Fruit fly (Drosophila melanogaster): ENCODE results near the gene LanA.

Gene LanA

DNA sequence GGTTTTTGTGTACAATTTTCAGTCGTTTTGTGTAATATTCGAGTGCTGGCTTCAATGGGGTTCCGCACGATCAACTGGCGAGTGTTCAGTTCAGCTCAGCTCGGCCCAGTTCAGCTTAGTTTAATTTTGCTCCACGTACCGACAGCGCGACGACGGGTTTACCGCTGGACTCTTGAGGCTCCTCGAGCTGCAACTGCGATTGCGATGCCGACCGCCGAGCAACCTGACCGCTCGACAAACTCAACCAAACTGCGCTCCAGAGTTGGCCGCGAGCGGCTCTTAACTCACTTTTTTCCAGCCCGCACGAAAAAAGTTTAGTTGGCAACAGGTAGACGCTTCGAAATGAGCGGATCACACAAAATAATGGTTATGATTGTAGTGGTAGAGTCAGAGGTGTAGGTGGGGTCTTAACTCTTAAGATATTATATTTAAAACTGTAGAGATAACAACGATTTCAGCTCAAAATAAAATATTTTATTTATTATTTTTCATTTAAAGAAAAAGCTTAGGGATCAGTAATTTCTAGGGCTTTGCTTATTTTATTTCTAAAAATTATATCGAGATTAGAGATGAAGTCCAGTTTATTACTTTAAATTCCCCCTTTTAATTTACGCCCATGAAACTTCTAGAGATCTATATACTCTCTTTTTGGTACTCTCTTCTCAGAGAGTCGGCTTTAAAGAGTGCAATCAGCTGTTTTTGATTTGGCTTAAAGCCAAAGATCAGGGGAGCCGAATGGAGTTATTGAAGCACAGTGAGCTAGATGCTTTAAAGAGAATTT, 38.8 kb upstream of the LanA start, which contains the start of gene Best2 (continued):
- TF ChIP-seq Nf-YC (tag; optimal IDR thresholded peaks at IDR 0.05) (peak; percentile 88), CG4404 (GFP tag; IDR thresholded peaks at IDR 0.05) (peak; percentile 89), HLH54F (GFP tag; optimal IDR thresholded peaks at IDR 0.05) (peak; percentile 65), fd96Cb (tag; optimal IDR thresholded peaks at IDR 0.05) (peak; percentile 84), hkb (optimal IDR thresholded peaks at IDR 0.05) (no peak), hkb (GFP tag; IDR thresholded peaks at IDR 0.05) (peak; percentile 96), Nf-YB (GFP tag; optimal IDR thresholded peaks at IDR 0.05) (peak; percentile 69), Sry-β (GFP tag; optimal IDR thresholded peaks at IDR 0.05) (no peak), Scr (GFP tag; IDR thresholded peaks at IDR 0.05; ENCODE audit: partially characterized antibody) (no peak), CG9797 (GFP tag; optimal IDR thresholded peaks at IDR 0.05) (no peak), CG10366 (GFP tag; IDR thresholded peaks at IDR 0.05) (peak; percentile 89), Chrac-16 (GFP tag; optimal IDR thresholded peaks at IDR 0.05) (peak; percentile 83), bab2 (GFP tag; optimal IDR thresholded peaks at IDR 0.05) (peak; percentile 73), gcm2 (GFP tag; optimal IDR thresholded peaks at IDR 0.05) (no peak), NK7.1 (GFP tag; optimal IDR thresholded peaks at IDR 0.05) (peak; percentile 62), CG6791 (GFP tag; IDR thresholded peaks at IDR 0.05; ENCODE audit: partially characterized antibody) (no peak), Dip2 (GFP tag; IDR thresholded peaks at IDR 0.05) (peak; percentile 52; the same call in 1 of the 2 replicates), tx (GFP tag; optimal IDR thresholded peaks at IDR 0.05) (peak; percentile 66), CG8944 (GFP tag; optimal IDR thresholded peaks at IDR 0.05) (peak; percentile 72), CG3838 (GFP tag; optimal IDR thresholded peaks at IDR 0.05) (peak; percentile 51), bsh (GFP tag; optimal IDR thresholded peaks at IDR 0.05) (peak; percentile 78 to 79), seq (GFP tag; IDR thresholded peaks at IDR 0.05) (peak; percentile 89), CG17361 (GFP tag; IDR thresholded peaks at IDR 0.05) (peak; percentile 93), ems (GFP tag; optimal IDR thresholded peaks at IDR 0.05) (peak; percentile 75), wor (GFP tag; IDR thresholded peaks at IDR 0.05) (peak; percentile 87), eve (GFP tag; optimal IDR thresholded peaks at IDR 0.05) (peak in 1 of 2 experiments; percentile 91), H15 (GFP tag; IDR thresholded peaks at IDR 0.05) (peak; percentile 87), Sox102F (GFP tag; optimal IDR thresholded peaks at IDR 0.05) (peak; percentile 81), Camta (GFP tag; optimal IDR thresholded peaks at IDR 0.05) (peak; percentile 63), TFAM (GFP tag; optimal IDR thresholded peaks at IDR 0.05) (no peak), ssp (GFP tag; IDR thresholded peaks at IDR 0.05) (peak; percentile 84), tap (tag; optimal IDR thresholded peaks at IDR 0.05) (peak; percentile 76), z (GFP tag; IDR thresholded peaks at IDR 0.05) (no peak; the same call in 2 of the 3 replicates), chinmo (GFP tag; IDR thresholded peaks at IDR 0.05; ENCODE audit: partially characterized antibody) (peak; percentile 78; the same call in 3 of the 4 replicates), exex (tag; optimal IDR thresholded peaks at IDR 0.05) (peak; percentile 43), CG1233 (GFP tag; optimal IDR thresholded peaks at IDR 0.05) (peak; percentile 82), Fer1 (GFP tag; optimal IDR thresholded peaks at IDR 0.05) (peak; percentile 88), CG12942 (GFP tag; optimal IDR thresholded peaks at IDR 0.05) (peak; percentile 38), hbn (GFP tag; IDR thresholded peaks at IDR 0.05; ENCODE audit: partially characterized antibody) (no peak), pho (GFP tag; optimal IDR thresholded peaks at IDR 0.05) (peak; percentile 78), ro (GFP tag; IDR thresholded peaks at IDR 0.05) (peak; percentile 78), CG12769 (tag; optimal IDR thresholded peaks at IDR 0.05) (peak; percentile 56), pum (GFP tag; optimal IDR thresholded peaks at IDR 0.05) (peak; percentile 73), onecut (GFP tag; IDR thresholded peaks at IDR 0.05) (peak; percentile 86), chif (GFP tag; optimal IDR thresholded peaks at IDR 0.05) (peak; percentile 43 to 75), CG17568 (GFP tag; optimal IDR thresholded peaks at IDR 0.05) (peak; percentile 72), Dll (GFP tag; IDR thresholded peaks at IDR 0.05; ENCODE audit: partially characterized antibody) (no peak), ERR (GFP tag; optimal IDR thresholded peaks at IDR 0.05) (peak; percentile 58), trh (GFP tag; optimal IDR thresholded peaks at IDR 0.05) (peak; percentile 55)
